Worm (Caenorhabditis elegans) whole organism, early embryonic: ENCODE measurements around the gene F48B9.8.

ENCODE experiments used
- F13C5.2 ChIP-seq: sonication (generic microtip); optimal IDR thresholded peaks from 2 replicates; lab custom pipeline; 2017; ENCODE audit warnings: mild to moderate bottlenecking, missing genetic modification characterization, inconsistent platforms, missing compliant biosample characterization
- ama-1 ChIP-seq: fragments of 150-350 bp; optimal IDR thresholded peaks from 2 replicates; lab custom pipeline; 2014
- flt-1 ChIP-seq: fragments of 200-800 bp; sonication (Bioruptor generic); IDR thresholded peaks from 2 replicates; pipeline ENCODE4 v1.3.6; 2022; ENCODE audit warnings: missing genetic modification characterization, missing compliant biosample characterization
- hnd-1 ChIP-seq: sonication (generic microtip); optimal IDR thresholded peaks from 2 replicates; lab custom pipeline; 2016; ENCODE audit warnings: missing genetic modification characterization, missing compliant biosample characterization
- sea-1 ChIP-seq: fragments of 200-800 bp; sonication (Bioruptor generic); conservative IDR thresholded peaks from 2 replicates; pipeline ENCODE4 v1.3.6; 2022; ENCODE audit warnings: missing genetic modification characterization, missing compliant biosample characterization

DNA sequence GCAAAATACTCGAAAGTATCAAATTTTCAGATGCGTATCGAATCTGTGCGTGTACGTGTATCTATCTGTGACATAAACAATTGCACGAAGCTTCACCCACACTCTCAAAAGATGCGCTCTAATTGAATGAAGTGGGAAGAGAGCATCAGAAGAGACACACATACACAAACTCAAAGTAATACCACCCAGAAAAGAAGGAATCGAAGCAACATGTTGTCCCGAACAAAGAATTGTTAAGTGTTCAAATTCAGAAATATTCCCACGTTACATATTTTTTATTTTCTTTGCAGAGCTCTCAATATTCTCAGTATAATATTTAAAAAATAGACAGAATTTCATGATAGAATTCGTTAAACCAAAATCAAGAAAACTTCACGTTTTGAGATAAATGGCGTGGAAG is 39.3 kb downstream of the F48B9.8 start:
- TF ChIP-seq flt-1 (GFP tag; lab: Robert Waterston, UW), result no peak
- no peak for TF ChIP-seq ama-1
- no peak for TF ChIP-seq F13C5.2 (tag; lab: Kevin White, UChicago)
- no peak for TF ChIP-seq sea-1 (GFP tag; lab: Robert Waterston, UW)
- TF ChIP-seq hnd-1, result no peak
